Worm (Caenorhabditis elegans): ENCODE measurements around the gene clp-1.

DNA sequence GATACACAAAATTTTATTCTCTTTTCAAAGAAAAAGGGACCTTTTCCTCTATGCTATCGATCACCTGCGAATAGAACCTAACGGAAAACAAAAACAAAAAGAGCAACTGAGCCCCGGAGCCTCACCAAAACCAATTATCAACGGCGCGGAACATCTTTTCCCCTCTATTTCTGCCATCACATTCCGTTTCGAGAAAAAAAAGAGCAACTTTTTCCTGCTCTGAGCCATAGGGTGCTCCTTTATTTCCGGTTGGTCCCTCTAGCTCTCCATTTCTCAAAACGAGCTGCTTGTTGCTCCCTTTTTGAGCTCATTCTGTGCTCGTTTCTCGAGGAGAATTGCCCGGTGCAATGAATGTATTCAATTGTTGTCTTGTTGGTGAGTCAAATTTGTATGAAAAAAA is at the start of gene clp-1:
- no peak for TF ChIP-seq zip-5 (tag; optimal IDR thresholded peaks at IDR 0.05)
- TF ChIP-seq fkh-10 (GFP tag; optimal IDR thresholded peaks at IDR 0.05): no peak
- TF ChIP-seq ceh-2 (tag; optimal IDR thresholded peaks at IDR 0.05): no peak
- TF ChIP-seq pqm-1 (tag; optimal IDR thresholded peaks at IDR 0.05): no peak
- no peak for TF ChIP-seq elt-2 (tag; optimal IDR thresholded peaks at IDR 0.05)
- no peak for TF ChIP-seq elt-4 (tag; optimal IDR thresholded peaks at IDR 0.05)
- TF ChIP-seq nhr-11 (tag; optimal IDR thresholded peaks at IDR 0.05): no peak
